Worm (Caenorhabditis elegans) whole organism, L2 larva: ENCODE results near the gene ceeh-2.

Source experiments
- C34F6.9 ChIP-seq: fragments of 150-350 bp; optimal IDR thresholded peaks from 2 replicates; lab custom pipeline; 2014; ENCODE audit warnings: missing biosample characterization, missing genetic modification characterization
- R02D3.7 ChIP-seq: fragments of 150-350 bp; optimal IDR thresholded peaks from 2 replicates; lab custom pipeline; 2014; ENCODE audit warnings: missing biosample characterization, missing genetic modification characterization
- Y55F3AM.14 ChIP-seq: fragments of 200-800 bp; sonication (Bioruptor generic); optimal IDR thresholded peaks from 2 replicates; lab custom pipeline; 2018; ENCODE audit warnings: mild to moderate bottlenecking, missing genetic modification characterization, missing compliant biosample characterization
- ZK546.5 ChIP-seq: sonication (generic microtip); optimal IDR thresholded peaks from 2 replicates; lab custom pipeline; 2017; ENCODE audit warnings: missing biosample characterization, missing genetic modification characterization
- alr-1 ChIP-seq: fragments of 150-350 bp; optimal IDR thresholded peaks from 2 replicates; lab custom pipeline; 2014; ENCODE audit warnings: missing biosample characterization, missing genetic modification characterization
- aly-2 ChIP-seq: fragments of 150-350 bp; optimal IDR thresholded peaks from 2 replicates; lab custom pipeline; 2014; ENCODE audit warnings: missing biosample characterization, missing genetic modification characterization
- ceh-16 ChIP-seq: fragments of 150-350 bp; optimal IDR thresholded peaks from 2 replicates; lab custom pipeline; 2014; ENCODE audit warnings: missing biosample characterization, missing genetic modification characterization
- ceh-82 ChIP-seq: fragments of 150-350 bp; optimal IDR thresholded peaks from 2 replicates; lab custom pipeline; 2014; ENCODE audit warnings: missing biosample characterization, missing genetic modification characterization
- crh-2 ChIP-seq: sonication (generic microtip); optimal IDR thresholded peaks from 2 replicates; lab custom pipeline; 2017; ENCODE audit warnings: missing biosample characterization, missing genetic modification characterization
- egl-27 ChIP-seq: sonication (generic microtip); optimal IDR thresholded peaks from 3 replicates; lab custom pipeline; 2017; ENCODE audit warnings: missing biosample characterization, missing genetic modification reagents, missing genetic modification characterization
- elt-1 ChIP-seq: fragments of 150-350 bp; optimal IDR thresholded peaks from 2 replicates; lab custom pipeline; 2014; ENCODE audit warnings: missing biosample characterization, missing genetic modification characterization
- elt-3 ChIP-seq: sonication (generic microtip); optimal IDR thresholded peaks from 2 replicates; lab custom pipeline; 2017; ENCODE audit warnings: missing biosample characterization, missing genetic modification characterization
- fos-1 ChIP-seq: fragments of 150-350 bp; optimal IDR thresholded peaks from 2 replicates; lab custom pipeline; 2014; ENCODE audit warnings: missing biosample characterization, missing genetic modification characterization
- gmeb-1 ChIP-seq: fragments of 150-350 bp; optimal IDR thresholded peaks from 2 replicates; lab custom pipeline; 2014; ENCODE audit warnings: missing biosample characterization, missing genetic modification characterization
- lin-11 ChIP-seq: fragments of 150-350 bp; sonication (generic microtip); optimal IDR thresholded peaks from 2 replicates; lab custom pipeline; 2014; ENCODE audit warnings: missing biosample characterization, missing genetic modification characterization, inconsistent platforms, mixed read lengths
- lin-13 ChIP-seq: fragments of 150-350 bp; optimal IDR thresholded peaks from 2 replicates; lab custom pipeline; 2014; ENCODE audit warnings: missing biosample characterization, missing genetic modification reagents, missing genetic modification characterization
- lin-39 ChIP-seq: fragments of 150-350 bp; optimal IDR thresholded peaks from 2 replicates; lab custom pipeline; 2014; ENCODE audit warnings: missing biosample characterization, missing genetic modification reagents, missing genetic modification characterization
- lsy-2 ChIP-seq, 2 experiments: fragments of 150-350 bp in 1 of 2; sonication (generic microtip) in 1 of 2; optimal IDR thresholded peaks; 2 replicates each; lab custom pipeline; 2014 to 2017; ENCODE audit warnings: missing biosample characterization in 2 of 2, missing genetic modification characterization in 2 of 2
- mab-5 ChIP-seq: fragments of 150-350 bp; optimal IDR thresholded peaks from 2 replicates; lab custom pipeline; 2014; ENCODE audit warnings: missing biosample characterization, missing genetic modification characterization
- mdl-1 ChIP-seq, 2 experiments: fragments of 150-350 bp in 1 of 2; sonication (generic microtip) in 1 of 2; optimal IDR thresholded peaks; 2 replicates each; lab custom pipeline; 2017; ENCODE audit warnings: missing biosample characterization in 2 of 2, missing genetic modification characterization in 2 of 2
- nhr-10 ChIP-seq: sonication (generic microtip); optimal IDR thresholded peaks from 2 replicates; lab custom pipeline; 2017; ENCODE audit warnings: missing biosample characterization, missing genetic modification characterization
- nhr-11 ChIP-seq: fragments of 150-350 bp; optimal IDR thresholded peaks from 2 replicates; lab custom pipeline; 2014; ENCODE audit warnings: missing biosample characterization, missing genetic modification characterization
- nhr-129 ChIP-seq: fragments of 150-350 bp; optimal IDR thresholded peaks from 2 replicates; lab custom pipeline; 2014; ENCODE audit warnings: missing biosample characterization, missing genetic modification characterization
- nhr-23 ChIP-seq: fragments of 150-350 bp; optimal IDR thresholded peaks from 2 replicates; lab custom pipeline; 2014; ENCODE audit warnings: missing biosample characterization, missing genetic modification reagents, missing genetic modification characterization
- nhr-25 ChIP-seq: fragments of 150-350 bp; sonication (generic microtip); optimal IDR thresholded peaks from 3 replicates; lab custom pipeline; 2014; ENCODE audit warnings: missing biosample characterization, missing genetic modification characterization
- peb-1 ChIP-seq: fragments of 150-350 bp; optimal IDR thresholded peaks from 2 replicates; lab custom pipeline; 2014; ENCODE audit warnings: missing biosample characterization, missing genetic modification characterization
- sem-4 ChIP-seq: fragments of 150-350 bp; optimal IDR thresholded peaks from 2 replicates; lab custom pipeline; 2014; ENCODE audit warnings: missing biosample characterization, missing genetic modification reagents, missing genetic modification characterization
- skn-1 ChIP-seq: sonication (generic microtip); optimal IDR thresholded peaks from 2 replicates; lab custom pipeline; 2017; ENCODE audit warnings: missing biosample characterization, missing genetic modification characterization
- sma-3 ChIP-seq: sonication (generic microtip); optimal IDR thresholded peaks from 2 replicates; lab custom pipeline; 2016; ENCODE audit warnings: missing genetic modification reagents, missing genetic modification characterization, missing compliant biosample characterization
- sma-9 ChIP-seq, 2 experiments: fragments of 150-350 bp in 1 of 2; sonication (generic microtip) in 1 of 2; optimal IDR thresholded peaks; 2 replicates each; lab custom pipeline; 2014 to 2016; ENCODE audit warnings: missing genetic modification characterization in 2 of 2, mild to moderate bottlenecking in 1 of 2, missing biosample characterization in 1 of 2, missing compliant biosample characterization in 1 of 2, missing genetic modification reagents in 1 of 2, moderate library complexity in 1 of 2
- snpc-4 ChIP-seq: fragments of 150-350 bp; optimal IDR thresholded peaks from 2 replicates; lab custom pipeline; 2014; ENCODE audit warnings: missing biosample characterization, missing genetic modification characterization
- unc-39 ChIP-seq: fragments of 150-350 bp; optimal IDR thresholded peaks from 2 replicates; lab custom pipeline; 2014; ENCODE audit warnings: missing biosample characterization, missing genetic modification characterization
- unc-55 ChIP-seq: fragments of 150-350 bp; sonication (generic microtip); optimal IDR thresholded peaks from 3 replicates; lab custom pipeline; 2014; ENCODE audit warnings: missing biosample characterization, missing genetic modification reagents, missing genetic modification characterization
- zag-1 ChIP-seq: fragments of 150-350 bp; optimal IDR thresholded peaks from 2 replicates; lab custom pipeline; 2014; ENCODE audit warnings: missing biosample characterization, missing genetic modification characterization
- ztf-1 ChIP-seq: fragments of 200-800 bp; sonication (Bioruptor generic); conservative IDR thresholded peaks from 2 replicates; pipeline ENCODE4 v1.3.6; 2022; ENCODE audit warnings: missing genetic modification characterization, missing compliant biosample characterization
- ztf-11 ChIP-seq: sonication (generic microtip); optimal IDR thresholded peaks from 2 replicates; lab custom pipeline; 2017; ENCODE audit warnings: missing biosample characterization, missing genetic modification characterization
- ztf-4 ChIP-seq: fragments of 150-350 bp; optimal IDR thresholded peaks from 2 replicates; lab custom pipeline; 2014; ENCODE audit warnings: missing biosample characterization, missing genetic modification characterization

ceeh-2 gene

ce11 chrV:10381726-10382125, 24.0 kb upstream of the ceeh-2 start, which contains the start of gene abu-1:
TSS of gene abu-1 (minus strand) at chrV:10381826.
- TF ChIP-seq ceh-82 (tag; lab: Kevin White, UChicago) (no peak), sma-9 (GFP tag; optimal IDR thresholded peaks at IDR 0.05; lab: Kevin White, UChicago) (no peak), sma-9 (tag; optimal IDR thresholded peaks at IDR 0.05; lab: Kevin White, UChicago) (no peak), lin-11 (no peak), unc-39 (no peak), ZK546.5 (no peak), C34F6.9 (tag; lab: Kevin White, UChicago) (no peak), ztf-11 (tag; lab: Kevin White, UChicago) (no peak), R02D3.7 (no peak), unc-55 (GFP tag; lab: Kevin White, UChicago) (no peak), ztf-4 (tag; lab: Kevin White, UChicago) (no peak), egl-27 (tag; lab: Kevin White, UChicago) (no peak), skn-1 (tag; lab: Kevin White, UChicago) (no peak), mab-5 (tag; lab: Kevin White, UChicago) (no peak), lsy-2 (tag; optimal IDR thresholded peaks at IDR 0.05; lab: Kevin White, UChicago) (no peak), sma-3 (GFP tag; lab: Kevin White, UChicago) (no peak)
- TF ChIP-seq, all 48 proteins: peak for 0

DNA sequence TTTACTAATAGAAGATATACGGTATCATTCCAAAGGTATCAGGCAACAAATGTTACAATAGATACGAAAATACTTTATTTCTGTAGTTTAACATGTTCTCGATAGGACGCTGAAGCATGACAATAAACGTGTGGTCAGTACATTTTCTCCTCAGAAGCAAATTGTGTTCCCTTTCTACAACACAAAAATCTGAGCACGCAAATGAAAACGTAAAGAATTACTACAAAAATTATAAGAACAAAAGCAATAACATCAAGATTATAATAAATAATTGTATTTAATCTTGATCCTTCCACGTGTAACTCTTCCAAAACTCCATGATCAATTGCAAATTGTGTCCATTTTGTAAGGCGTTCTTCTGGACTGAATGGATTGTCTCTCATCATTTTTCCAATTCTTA, 22.1 kb upstream of the ceeh-2 start:
- TF ChIP-seq zag-1 (tag; lab: Kevin White, UChicago) = no peak
- no peak for TF ChIP-seq sma-3 (GFP tag; lab: Kevin White, UChicago)
- no peak for TF ChIP-seq aly-2 (tag; lab: Kevin White, UChicago)
- no peak for TF ChIP-seq alr-1 (tag; lab: Kevin White, UChicago)
- TF ChIP-seq elt-1 = no peak

- TF ChIP-seq nhr-11 (tag; lab: Kevin White, UChicago) = no peak
- no peak for TF ChIP-seq ceh-82 (tag; lab: Kevin White, UChicago)
- no peak for TF ChIP-seq ztf-4 (tag; lab: Kevin White, UChicago)
- TF ChIP-seq elt-3 = no peak
- TF ChIP-seq nhr-23 (tag; lab: Kevin White, UChicago) = no peak
- no peak for TF ChIP-seq aly-2 (tag; lab: Kevin White, UChicago)
- no peak for TF ChIP-seq egl-27 (tag; lab: Kevin White, UChicago)
- no peak for TF ChIP-seq zag-1 (tag; lab: Kevin White, UChicago)
- TF ChIP-seq snpc-4 (tag; lab: Kevin White, UChicago) = no peak
- no peak for TF ChIP-seq C34F6.9 (tag; lab: Kevin White, UChicago)
- no peak for TF ChIP-seq nhr-10 (tag; lab: Kevin White, UChicago)
- TF ChIP-seq lin-13 (GFP tag; lab: Kevin White, UChicago) = no peak
- TF ChIP-seq alr-1 (tag; lab: Kevin White, UChicago) = no peak
- TF ChIP-seq ceh-16 (tag; lab: Kevin White, UChicago) = no peak
- TF ChIP-seq lin-11 = no peak
- no peak for TF ChIP-seq ztf-1
- TF ChIP-seq peb-1 (tag; lab: Kevin White, UChicago) = no peak
These were observed 21.6 kb upstream of the ceeh-2 start, which contains the start of gene AC3.12 for ce11 chrV:10379293-10379692. TSS of gene AC3.12 (minus strand) at chrV:10379393.

DNA sequence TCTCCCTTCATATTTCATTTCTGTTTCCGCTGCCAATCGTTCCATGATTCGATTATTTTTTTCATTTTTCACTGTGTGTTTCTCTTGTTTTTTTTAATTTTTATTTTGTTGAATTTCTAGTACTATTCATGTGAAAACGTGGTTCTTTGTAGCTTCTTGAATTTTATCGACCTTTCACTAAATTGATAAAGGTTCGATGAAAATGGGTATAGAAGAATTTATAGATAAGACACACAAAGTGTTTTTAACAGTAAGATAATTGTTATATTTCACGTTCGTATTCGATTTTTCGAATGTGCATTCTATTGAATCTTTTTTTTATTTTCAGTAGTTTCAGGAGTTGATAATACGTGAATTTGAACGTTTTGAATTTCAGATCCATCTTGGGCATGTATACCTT, 14.2 kb upstream of the ceeh-2 start, which contains the start of gene ugt-49:
Gene ugt-49, plus strand, starts transcription at position 371 of the 400 bp plus-strand sequence.
- TF ChIP-seq mdl-1 (tag; optimal IDR thresholded peaks at IDR 0.05; lab: Kevin White, UChicago) (no peak), sem-4 (tag; lab: Kevin White, UChicago) (no peak), elt-1 (no peak), fos-1 (tag; lab: Kevin White, UChicago) (peak; percentile 60)
- TF ChIP-seq, all 48 proteins: peak for 1

- TF ChIP-seq gmeb-1 (tag; lab: Kevin White, UChicago) (peak; percentile 64), nhr-23 (tag; lab: Kevin White, UChicago) (no peak), sma-3 (GFP tag; lab: Kevin White, UChicago) (peak; percentile 61), Y55F3AM.14 (GFP tag; lab: Kevin White, UChicago) (no peak), unc-39 (no peak), crh-2 (tag; lab: Kevin White, UChicago) (peak; percentile 45), nhr-129 (tag; lab: Kevin White, UChicago) (peak; percentile 11), fos-1 (tag; lab: Kevin White, UChicago) (peak; percentile 76), nhr-11 (tag; lab: Kevin White, UChicago) (no peak), ztf-1 (no peak), ceh-16 (tag; lab: Kevin White, UChicago) (no peak), lin-39 (tag; lab: Kevin White, UChicago) (no peak), nhr-25 (peak; percentile 22), sma-9 (GFP tag; optimal IDR thresholded peaks at IDR 0.05; lab: Kevin White, UChicago) (peak; percentile 68), sma-9 (tag; optimal IDR thresholded peaks at IDR 0.05; lab: Kevin White, UChicago) (no peak)
These were observed 13.5 kb upstream of the ceeh-2 start for ce11 chrV:10371177-10371576.
